Fruit fly (Drosophila melanogaster): ENCODE data around the gene CG32590.

CG32590 gene

DNA sequence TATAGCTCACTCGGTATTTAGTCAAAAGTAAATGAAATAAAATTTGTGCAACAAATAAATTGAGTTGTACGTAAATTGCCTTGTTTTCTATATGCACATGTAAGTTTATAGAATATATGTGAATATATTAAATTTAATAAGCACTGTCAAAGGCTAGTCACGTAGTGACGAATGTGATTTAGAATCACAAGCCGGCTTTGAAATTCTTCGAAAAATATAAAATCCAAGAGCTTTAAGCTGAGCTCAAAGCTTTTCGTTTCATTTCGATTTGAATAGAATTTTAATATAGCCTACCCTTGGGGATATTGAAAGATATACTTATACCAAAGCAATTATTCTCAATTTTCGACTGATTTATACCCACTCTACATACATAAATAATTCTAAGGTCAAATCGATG, 11.2 kb upstream of the CG32590 start:
- no peak for TF ChIP-seq insv (optimal IDR thresholded peaks at IDR 0.05)
- no peak for TF ChIP-seq h (optimal IDR thresholded peaks at IDR 0.05)
- no peak for TF ChIP-seq ttk (optimal IDR thresholded peaks at IDR 0.05)

DNA sequence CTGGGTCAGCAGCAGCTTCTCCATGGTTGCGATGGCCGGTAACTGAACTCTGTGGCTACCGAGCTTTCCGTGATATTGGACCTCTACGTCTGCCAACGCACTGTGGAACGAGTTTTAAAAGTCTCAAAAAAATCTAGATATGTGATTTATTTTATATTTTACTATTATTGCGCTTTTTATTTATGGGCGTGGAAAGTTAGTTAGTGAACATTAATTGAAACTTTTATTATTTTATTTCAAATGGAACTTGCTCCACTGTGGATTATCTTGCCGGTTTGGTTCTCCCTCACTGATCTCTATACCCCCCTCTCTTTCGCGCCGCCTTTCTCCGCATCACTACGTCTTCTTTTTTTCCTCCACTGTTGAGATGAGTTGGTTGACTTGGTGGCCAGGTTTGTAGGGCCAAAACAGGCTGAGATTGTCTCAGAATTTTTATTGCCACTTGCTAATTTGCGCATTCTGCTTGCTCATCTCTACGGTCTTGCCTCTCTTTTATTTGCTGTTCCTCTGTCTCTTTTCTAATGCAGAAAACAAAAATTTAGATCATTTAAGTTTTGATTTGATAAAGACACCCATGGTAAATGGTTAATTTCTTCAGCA, 9.9 kb upstream of the CG32590 start, which contains the start of gene CG9522:
TSS of gene CG9522 (minus strand) at position 54 of the 600 bp plus-strand sequence.
- no peak for TF ChIP-seq ttk (optimal IDR thresholded peaks at IDR 0.05)

DNA sequence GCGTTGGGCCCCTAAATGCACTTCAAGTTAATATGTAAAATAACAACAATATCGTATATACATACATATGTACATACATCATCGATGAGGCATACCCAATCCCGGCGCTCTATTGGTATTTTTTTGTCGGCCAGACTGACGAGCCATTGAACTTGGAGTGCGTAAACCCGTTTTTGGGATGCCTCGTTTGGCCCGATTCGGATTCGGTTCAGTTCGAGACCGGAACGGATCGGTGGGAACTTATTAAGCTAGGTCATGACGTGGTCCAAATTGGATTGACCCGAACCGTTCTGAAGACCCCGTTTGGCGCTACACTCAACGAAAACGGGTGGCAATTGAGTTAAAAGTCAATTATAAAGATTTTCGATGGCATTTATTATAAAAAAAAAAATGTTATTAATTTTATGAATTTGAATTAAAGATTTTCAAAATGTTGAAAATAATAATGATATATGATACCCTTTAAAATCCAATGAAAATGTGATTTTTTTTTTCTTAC, 7.3 kb upstream of the CG32590 start:
- TF ChIP-seq psq (optimal IDR thresholded peaks at IDR 0.05), result no peak
- no peak for TF ChIP-seq Myc (optimal IDR thresholded peaks at IDR 0.05)
- TF ChIP-seq Sin3A (optimal IDR thresholded peaks at IDR 0.05), result no peak
- no peak for TF ChIP-seq ttk (optimal IDR thresholded peaks at IDR 0.05)
- no peak for TF ChIP-seq insv (optimal IDR thresholded peaks at IDR 0.05)
- no peak for TF ChIP-seq h (optimal IDR thresholded peaks at IDR 0.05)

dm6 chrX:14844657-14845056, 5.8 kb upstream of the CG32590 start, which contains the start of gene CG12539:
Gene CG12539 (minus strand): TSS chrX:14844757.
- TF ChIP-seq insv (optimal IDR thresholded peaks at IDR 0.05), result no peak
- no peak for TF ChIP-seq Sin3A (optimal IDR thresholded peaks at IDR 0.05)
- TF ChIP-seq ttk (optimal IDR thresholded peaks at IDR 0.05), result no peak
- no peak for TF ChIP-seq h (optimal IDR thresholded peaks at IDR 0.05)
- TF ChIP-seq psq (optimal IDR thresholded peaks at IDR 0.05), result no peak
- TF ChIP-seq Myc (optimal IDR thresholded peaks at IDR 0.05), result no peak

DNA sequence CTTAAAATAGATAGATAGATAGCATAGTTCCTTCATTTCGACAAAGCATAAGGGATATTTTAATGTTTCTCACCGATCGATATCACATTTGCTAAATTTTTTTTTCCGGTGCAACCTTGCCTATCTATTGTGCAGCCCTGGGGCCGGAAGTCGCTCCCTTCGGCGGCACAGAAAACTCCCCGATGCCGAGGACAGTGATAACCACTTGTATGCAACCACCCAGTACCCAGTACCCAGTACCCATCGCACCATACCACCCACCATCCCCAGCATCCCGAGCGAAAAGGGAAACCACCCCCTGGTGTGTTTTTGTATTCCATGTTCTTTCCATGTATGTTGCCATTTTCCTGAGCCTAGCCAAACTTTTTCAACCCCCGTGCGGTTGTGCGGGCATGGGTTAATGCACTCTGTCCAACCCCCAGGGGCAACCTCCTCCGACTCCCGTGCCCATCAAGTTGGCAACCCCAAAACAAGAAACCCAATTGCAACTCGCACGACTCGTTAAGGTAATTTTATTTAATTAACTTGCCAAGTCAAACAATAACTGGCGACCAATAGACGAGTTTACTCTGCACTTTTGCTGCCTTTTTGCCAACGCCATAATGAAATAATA, 3.1 kb upstream of the CG32590 start:
- TF ChIP-seq Myc (optimal IDR thresholded peaks at IDR 0.05) (no peak), Sin3A (optimal IDR thresholded peaks at IDR 0.05) (no peak)

- TF ChIP-seq Sin3A (optimal IDR thresholded peaks at IDR 0.05), result no peak
- no peak for TF ChIP-seq h (optimal IDR thresholded peaks at IDR 0.05)
- no peak for TF ChIP-seq psq (optimal IDR thresholded peaks at IDR 0.05)
Measured at dm6 chrX:14840417-14840872, 1.5 kb upstream of the CG32590 start.

DNA sequence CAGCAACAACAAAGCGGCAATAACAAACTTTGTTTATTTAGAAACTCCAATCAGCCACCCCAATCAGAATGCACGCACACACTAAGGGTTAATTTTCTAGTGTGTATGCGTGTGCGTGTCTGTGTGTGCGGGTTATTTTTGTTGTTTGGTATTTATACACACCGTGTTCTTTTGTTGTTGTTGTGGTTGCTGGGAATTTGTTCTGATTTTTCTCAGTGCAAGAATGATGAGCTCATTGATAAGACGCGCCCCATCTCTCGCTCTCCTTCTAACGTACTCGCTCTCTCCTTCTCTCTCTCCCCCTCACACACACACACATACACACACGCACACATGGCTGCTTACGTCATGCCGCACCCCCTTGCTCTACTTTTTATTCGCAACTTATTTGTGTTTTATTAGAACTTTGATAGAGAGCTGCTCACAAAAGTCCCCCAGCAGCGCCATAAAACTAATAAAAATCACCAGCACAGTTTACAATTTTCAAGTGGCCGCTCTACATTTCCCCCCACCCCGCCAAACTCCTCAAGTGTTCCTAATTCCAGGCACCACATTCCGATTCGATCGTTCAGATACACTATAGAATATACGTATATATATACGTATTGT, 937 bp upstream of the CG32590 start:
- TF ChIP-seq Sin3A (optimal IDR thresholded peaks at IDR 0.05), result no peak
- no peak for TF ChIP-seq psq (optimal IDR thresholded peaks at IDR 0.05)
- no peak for TF ChIP-seq Myc (optimal IDR thresholded peaks at IDR 0.05)
- no peak for TF ChIP-seq insv (optimal IDR thresholded peaks at IDR 0.05)
- no peak for TF ChIP-seq ttk (optimal IDR thresholded peaks at IDR 0.05)
- TF ChIP-seq h (optimal IDR thresholded peaks at IDR 0.05), result no peak

- TF ChIP-seq h (optimal IDR thresholded peaks at IDR 0.05) (no peak), psq (optimal IDR thresholded peaks at IDR 0.05) (no peak), insv (optimal IDR thresholded peaks at IDR 0.05) (no peak), ttk (optimal IDR thresholded peaks at IDR 0.05) (no peak), Myc (optimal IDR thresholded peaks at IDR 0.05) (no peak)
Measured at dm6 chrX:14837983-14838382, 923 bp downstream of the CG32590 start, which contains the start of gene Grx5. Gene Grx5 (minus strand): TSS chrX:14838198.

- TF ChIP-seq insv (optimal IDR thresholded peaks at IDR 0.05) (no peak), h (optimal IDR thresholded peaks at IDR 0.05) (no peak), Sin3A (optimal IDR thresholded peaks at IDR 0.05) (no peak), ttk (optimal IDR thresholded peaks at IDR 0.05) (no peak), Myc (optimal IDR thresholded peaks at IDR 0.05) (no peak), psq (optimal IDR thresholded peaks at IDR 0.05) (no peak)
Measured at dm6 chrX:14836425-14836824, 2.5 kb downstream of the CG32590 start, which contains the start of gene CG14410. Gene CG14410 (plus strand): TSS chrX:14836725.

dm6 chrX:14832562-14833303, 6.2 kb downstream of the CG32590 start, which contains the start of gene CG14411:
Gene CG14411 (plus strand): TSS chrX:14832647.
- TF ChIP-seq insv (optimal IDR thresholded peaks at IDR 0.05), result no peak
- TF ChIP-seq h (optimal IDR thresholded peaks at IDR 0.05), result no peak
- TF ChIP-seq ttk (optimal IDR thresholded peaks at IDR 0.05), result no peak
- TF ChIP-seq Sin3A (optimal IDR thresholded peaks at IDR 0.05), result no peak
- TF ChIP-seq psq (optimal IDR thresholded peaks at IDR 0.05), result no peak

DNA sequence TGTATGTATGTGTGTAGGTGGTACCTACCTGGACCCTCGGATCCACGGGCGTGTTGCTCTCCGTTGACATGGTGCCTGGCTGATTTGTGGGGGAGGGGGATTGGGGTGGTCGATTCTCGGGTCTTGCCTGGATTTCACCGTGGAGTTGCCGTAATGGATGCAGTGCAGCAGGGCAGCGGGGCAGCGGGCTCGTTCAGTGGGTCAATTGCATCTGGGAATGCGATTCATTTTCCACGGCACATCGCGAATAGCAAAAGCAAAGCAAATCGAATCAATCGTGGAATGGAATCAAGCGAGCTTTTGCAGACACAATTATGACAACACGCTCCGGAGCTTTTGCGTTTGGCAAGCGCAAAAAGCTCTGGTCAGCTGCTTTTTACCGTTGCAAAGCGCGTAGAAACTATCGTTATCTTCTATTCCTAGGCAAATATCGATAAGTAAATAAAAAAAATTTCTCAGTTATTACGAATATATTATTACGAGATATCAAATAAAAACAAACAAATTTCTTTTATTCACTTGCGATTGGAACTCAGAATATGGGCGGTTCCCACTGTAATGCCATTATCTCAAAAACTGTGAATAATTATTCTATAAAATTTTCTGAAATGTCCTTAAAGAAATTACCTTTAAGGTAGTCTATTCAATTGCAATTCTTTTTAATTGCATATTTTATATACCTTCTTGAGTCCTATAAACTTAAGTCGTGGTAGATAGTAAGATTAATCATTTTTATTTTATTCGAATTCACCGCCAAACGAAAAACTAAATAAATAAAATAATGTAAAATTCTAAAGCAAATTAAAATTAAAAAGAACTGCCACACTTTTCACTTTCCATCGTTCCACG, 7.0 kb downstream of the CG32590 start, which contains the start of gene CG14408:
TSS of gene CG14408 (minus strand) at position 321 of the 849 bp plus-strand sequence.
- TF ChIP-seq insv (optimal IDR thresholded peaks at IDR 0.05) (no peak), Myc (optimal IDR thresholded peaks at IDR 0.05) (no peak), ttk (optimal IDR thresholded peaks at IDR 0.05) (no peak), Sin3A (optimal IDR thresholded peaks at IDR 0.05) (no peak), h (optimal IDR thresholded peaks at IDR 0.05) (no peak), psq (optimal IDR thresholded peaks at IDR 0.05) (no peak)

All from Kc167 (cell line).